Fruit fly (Drosophila melanogaster) whole organism, prepupa: ENCODE measurements around the gene CG31100.

Experiments used
- CG11294 ChIP-seq: fragments of 200-800 bp; sonication (Bioruptor generic); IDR thresholded peaks from 2 replicates; pipeline ENCODE4 v1.3.6; 2022; ENCODE audit warnings: missing biosample characterization, missing genetic modification characterization
- CG11762 ChIP-seq: fragments of 200-800 bp; sonication (Bioruptor generic); optimal IDR thresholded peaks from 3 replicates; lab custom pipeline; 2016; ENCODE audit warnings: missing biosample characterization, missing genetic modification characterization; ENCODE audit not compliant: insufficient read depth
- CG3919 ChIP-seq: fragments of 200-800 bp; sonication (Bioruptor generic); optimal IDR thresholded peaks from 3 replicates; lab custom pipeline; 2016; ENCODE audit warnings: missing biosample characterization, missing genetic modification characterization
- Hr39 ChIP-seq: fragments of 200-800 bp; sonication (Bioruptor generic); optimal IDR thresholded peaks from 2 replicates; lab custom pipeline; 2016; ENCODE audit warnings: missing biosample characterization, missing genetic modification characterization
- Lpt ChIP-seq: fragments of 200-800 bp; sonication (Bioruptor generic); optimal IDR thresholded peaks from 3 replicates; lab custom pipeline; 2016; ENCODE audit warnings: missing biosample characterization, missing genetic modification characterization
- OdsH ChIP-seq: fragments of 200-800 bp; sonication (Bioruptor generic); optimal IDR thresholded peaks from 3 replicates; lab custom pipeline; 2016; ENCODE audit warnings: missing biosample characterization, missing genetic modification characterization
- Sox102F ChIP-seq: fragments of 200-800 bp; sonication (Bioruptor generic); optimal IDR thresholded peaks from 2 replicates; lab custom pipeline; 2016; ENCODE audit warnings: missing biosample characterization, mild to moderate bottlenecking, missing genetic modification characterization
- cyc ChIP-seq: fragments of 200-800 bp; sonication (Bioruptor generic); optimal IDR thresholded peaks from 3 replicates; lab custom pipeline; 2016; ENCODE audit warnings: missing biosample characterization, missing genetic modification characterization
- fd59A ChIP-seq: fragments of 200-800 bp; sonication (Bioruptor generic); optimal IDR thresholded peaks from 2 replicates; lab custom pipeline; 2017; ENCODE audit warnings: missing biosample characterization, mild to moderate bottlenecking, missing genetic modification characterization, missing genetic modification reagents
- fkh ChIP-seq: fragments of 200-800 bp; sonication (Bioruptor generic); optimal IDR thresholded peaks from 3 replicates; lab custom pipeline; 2017; ENCODE audit warnings: missing biosample characterization, mild to moderate bottlenecking, missing genetic modification characterization, moderate library complexity

- no peak for TF ChIP-seq CG11762 (GFP tag; lab: Kevin White, UChicago)
- TF ChIP-seq fkh (GFP tag; lab: Kevin White, UChicago), result no peak
- no peak for TF ChIP-seq Sox102F
- TF ChIP-seq CG3919 (GFP tag; lab: Kevin White, UChicago), result no peak
- no peak for TF ChIP-seq Hr39 (GFP tag; lab: Kevin White, UChicago)
- TF ChIP-seq OdsH (GFP tag; lab: Kevin White, UChicago), result no peak
- TF ChIP-seq cyc (GFP tag; lab: Kevin White, UChicago), result no peak
- no peak for TF ChIP-seq CG11294 (GFP tag; lab: Robert Waterston, UW)
- TF ChIP-seq Lpt (GFP tag; lab: Kevin White, UChicago), result no peak
- TF ChIP-seq fd59A (GFP tag; lab: Kevin White, UChicago), result no peak
These were observed 57.0 kb downstream of the CG31100 start for dm6 chr3R:8946429-8946828.
